Fruit fly (Drosophila melanogaster) S2 (cell line): ENCODE results near the gene ewg.

Source experiments
- CG8478 ChIP-seq: fragments of >200 bp; optimal IDR thresholded peaks from 2 replicates; lab custom pipeline; 2018
- CTCF ChIP-seq, 2 experiments: fragments of >200 bp; optimal IDR thresholded peaks; 2 replicates each; lab custom pipeline; 2018

DNA sequence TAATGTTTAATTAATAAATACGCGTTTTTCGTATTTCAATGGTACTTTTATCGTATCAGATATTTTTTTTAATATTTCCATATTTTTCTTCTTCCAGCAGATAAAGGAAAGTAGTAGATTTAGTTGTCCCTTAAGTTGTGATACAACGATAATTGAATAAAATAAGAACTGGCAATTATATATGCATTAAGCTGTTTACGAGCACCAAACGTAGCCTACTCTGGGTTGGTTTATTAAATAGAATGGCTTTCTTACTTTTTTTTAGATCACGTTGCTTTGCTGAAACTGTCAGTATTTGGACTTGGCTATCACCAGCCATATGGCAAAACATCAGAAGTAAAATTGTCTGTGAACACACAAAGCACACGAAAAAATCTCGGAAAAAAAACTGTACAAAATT is 27.9 kb upstream of the ewg start, which contains the start of gene CG12470:
- TF ChIP-seq CG8478 (lab: Kevin White, UChicago) (no peak), CTCF (optimal IDR thresholded peaks at IDR 0.05; lab: Kevin White, UChicago) (no peak)
